Fruit fly (Drosophila melanogaster) whole organism, prepupa: ENCODE results near the gene CG5080.

ENCODE experiments used
- Blimp-1 ChIP-seq: fragments of 200-800 bp; sonication (Bioruptor generic); optimal IDR thresholded peaks from 3 replicates; lab custom pipeline; 2017; ENCODE audit warnings: missing biosample characterization, missing genetic modification characterization, mild to moderate bottlenecking, moderate library complexity, missing genetic modification reagents
- CG11762 ChIP-seq: fragments of 200-800 bp; sonication (Bioruptor generic); optimal IDR thresholded peaks from 3 replicates; lab custom pipeline; 2016; ENCODE audit warnings: missing biosample characterization, missing genetic modification characterization; ENCODE audit not compliant: insufficient read depth
- CG11902 ChIP-seq: fragments of 200-800 bp; sonication (Bioruptor generic); optimal IDR thresholded peaks from 3 replicates; lab custom pipeline; 2016; ENCODE audit warnings: missing biosample characterization, missing genetic modification characterization
- CG1621 ChIP-seq: fragments of 200-800 bp; sonication (Bioruptor generic); optimal IDR thresholded peaks from 3 replicates; lab custom pipeline; 2018; ENCODE audit warnings: missing biosample characterization, mild to moderate bottlenecking, missing genetic modification characterization
- CG16779 ChIP-seq: fragments of 200-800 bp; sonication (Bioruptor generic); optimal IDR thresholded peaks from 3 replicates; lab custom pipeline; 2017; ENCODE audit warnings: missing biosample characterization, mild to moderate bottlenecking, missing genetic modification characterization
- CG3032 ChIP-seq: fragments of 200-800 bp; optimal IDR thresholded peaks from 2 replicates; lab custom pipeline; 2019; ENCODE audit warnings: missing biosample characterization, mild to moderate bottlenecking, missing genetic modification characterization, moderate library complexity
- CG31627 ChIP-seq: fragments of 200-800 bp; sonication (Bioruptor generic); optimal IDR thresholded peaks from 3 replicates; lab custom pipeline; 2016; ENCODE audit warnings: missing biosample characterization, missing genetic modification characterization
- CG3919 ChIP-seq: fragments of 200-800 bp; sonication (Bioruptor generic); optimal IDR thresholded peaks from 3 replicates; lab custom pipeline; 2016; ENCODE audit warnings: missing biosample characterization, missing genetic modification characterization
- CG6163 ChIP-seq: fragments of 200-800 bp; sonication (Bioruptor generic); IDR thresholded peaks from 3 replicates; pipeline ENCODE4 v1.3.6; 2022; ENCODE audit warnings: missing biosample characterization, missing genetic modification characterization
- CG6854 ChIP-seq: fragments of 200-800 bp; sonication (Bioruptor generic); optimal IDR thresholded peaks from 2 replicates; lab custom pipeline; 2017; ENCODE audit warnings: missing biosample characterization, mild to moderate bottlenecking, missing genetic modification characterization
- CG7368 ChIP-seq: fragments of 200-800 bp; sonication (Bioruptor generic); optimal IDR thresholded peaks from 3 replicates; lab custom pipeline; 2016; ENCODE audit warnings: missing biosample characterization, missing genetic modification characterization
- CG8319 ChIP-seq: fragments of 200-800 bp; sonication (Bioruptor generic); optimal IDR thresholded peaks from 3 replicates; lab custom pipeline; 2016; ENCODE audit warnings: missing biosample characterization, missing genetic modification characterization
- CG8632 ChIP-seq: fragments of 200-800 bp; sonication (Bioruptor generic); optimal IDR thresholded peaks from 3 replicates; lab custom pipeline; 2016; ENCODE audit warnings: missing biosample characterization, missing genetic modification characterization
- CG9139 ChIP-seq: fragments of 200-800 bp; sonication (Bioruptor generic); optimal IDR thresholded peaks from 3 replicates; lab custom pipeline; 2017; ENCODE audit warnings: missing biosample characterization, mild to moderate bottlenecking, missing genetic modification characterization
- Eip75B ChIP-seq: fragments of 200-800 bp; sonication (Bioruptor generic); optimal IDR thresholded peaks from 3 replicates; lab custom pipeline; 2016; ENCODE audit warnings: missing biosample characterization, missing genetic modification characterization
- Eip78C ChIP-seq: fragments of 200-800 bp; sonication (Bioruptor generic); peaks from one replicate; lab custom pipeline; 2016; ENCODE audit warnings: missing biosample characterization, missing genetic modification characterization
- Ets21C ChIP-seq: fragments of 200-800 bp; sonication (Bioruptor generic); optimal IDR thresholded peaks from 3 replicates; lab custom pipeline; 2016; ENCODE audit warnings: missing biosample characterization, missing genetic modification characterization
- Ets96B ChIP-seq: fragments of 200-800 bp; optimal IDR thresholded peaks from 2 replicates; lab custom pipeline; 2019; ENCODE audit warnings: missing biosample characterization, mild to moderate bottlenecking, missing genetic modification characterization, moderate library complexity
- Gug ChIP-seq: fragments of 200-800 bp; sonication (Bioruptor generic); IDR thresholded peaks from 2 replicates; pipeline ENCODE4 v1.3.6; 2022; ENCODE audit warnings: missing biosample characterization, missing genetic modification characterization
- Hr38 ChIP-seq: sonication (Bioruptor generic); optimal IDR thresholded peaks from 2 replicates; lab custom pipeline; 2016; ENCODE audit warnings: missing biosample characterization, missing genetic modification characterization
- Hr39 ChIP-seq: fragments of 200-800 bp; sonication (Bioruptor generic); optimal IDR thresholded peaks from 2 replicates; lab custom pipeline; 2016; ENCODE audit warnings: missing biosample characterization, missing genetic modification characterization
- Lpt ChIP-seq: fragments of 200-800 bp; sonication (Bioruptor generic); optimal IDR thresholded peaks from 3 replicates; lab custom pipeline; 2016; ENCODE audit warnings: missing biosample characterization, missing genetic modification characterization
- Met ChIP-seq: fragments of 200-800 bp; sonication (Bioruptor generic); optimal IDR thresholded peaks from 3 replicates; lab custom pipeline; 2016; ENCODE audit warnings: missing biosample characterization, missing genetic modification characterization
- OdsH ChIP-seq: fragments of 200-800 bp; sonication (Bioruptor generic); optimal IDR thresholded peaks from 3 replicates; lab custom pipeline; 2016; ENCODE audit warnings: missing biosample characterization, missing genetic modification characterization
- Smox ChIP-seq: fragments of 200-800 bp; sonication (Bioruptor generic); optimal IDR thresholded peaks from 3 replicates; lab custom pipeline; 2016; ENCODE audit warnings: missing biosample characterization, missing genetic modification characterization
- Sox14 ChIP-seq: fragments of 200-800 bp; sonication (Bioruptor generic); optimal IDR thresholded peaks from 3 replicates; lab custom pipeline; 2016; ENCODE audit warnings: missing biosample characterization, missing genetic modification characterization
- Sox15 ChIP-seq: fragments of 200-800 bp; sonication (Bioruptor generic); optimal IDR thresholded peaks from 3 replicates; lab custom pipeline; 2016; ENCODE audit warnings: missing biosample characterization, missing genetic modification characterization
- cyc ChIP-seq: fragments of 200-800 bp; sonication (Bioruptor generic); optimal IDR thresholded peaks from 3 replicates; lab custom pipeline; 2016; ENCODE audit warnings: missing biosample characterization, missing genetic modification characterization
- dac ChIP-seq: fragments of 200-800 bp; sonication (Bioruptor generic); optimal IDR thresholded peaks from 2 replicates; lab custom pipeline; 2017; ENCODE audit warnings: missing biosample characterization, mild to moderate bottlenecking, missing genetic modification characterization
- eg ChIP-seq: fragments of 200-800 bp; sonication (Bioruptor generic); IDR thresholded peaks from 3 replicates; pipeline ENCODE4 v1.3.6; 2022; ENCODE audit warnings: missing biosample characterization, missing genetic modification characterization
- fd59A ChIP-seq: fragments of 200-800 bp; sonication (Bioruptor generic); optimal IDR thresholded peaks from 2 replicates; lab custom pipeline; 2017; ENCODE audit warnings: missing biosample characterization, mild to moderate bottlenecking, missing genetic modification characterization, missing genetic modification reagents
- fd85E ChIP-seq: fragments of 200-800 bp; sonication (Bioruptor generic); optimal IDR thresholded peaks from 3 replicates; lab custom pipeline; 2016; ENCODE audit warnings: missing biosample characterization, missing genetic modification characterization
- fkh ChIP-seq: fragments of 200-800 bp; sonication (Bioruptor generic); optimal IDR thresholded peaks from 3 replicates; lab custom pipeline; 2017; ENCODE audit warnings: missing biosample characterization, mild to moderate bottlenecking, missing genetic modification characterization, moderate library complexity
- lz ChIP-seq: fragments of 200-800 bp; sonication (Bioruptor generic); optimal IDR thresholded peaks from 3 replicates; lab custom pipeline; 2016; ENCODE audit warnings: missing biosample characterization, missing genetic modification characterization
- net ChIP-seq: fragments of 200-800 bp; sonication (Bioruptor generic); optimal IDR thresholded peaks from 3 replicates; lab custom pipeline; 2016; ENCODE audit warnings: missing biosample characterization, missing genetic modification characterization
- pdm3 ChIP-seq: fragments of 200-800 bp; sonication (Bioruptor generic); optimal IDR thresholded peaks from 3 replicates; lab custom pipeline; 2016; ENCODE audit warnings: missing biosample characterization, missing genetic modification characterization
- spab ChIP-seq: fragments of 200-800 bp; sonication (Bioruptor generic); optimal IDR thresholded peaks from 2 replicates; lab custom pipeline; 2017; ENCODE audit warnings: missing biosample characterization, mild to moderate bottlenecking, missing genetic modification characterization, missing genetic modification reagents
- ss ChIP-seq, 2 experiments: fragments of 200-800 bp; sonication (Bioruptor generic); optimal IDR thresholded peaks; 2 replicates in 1 of 2; 3 replicates in 1 of 2; lab custom pipeline; 2017 to 2018; ENCODE audit warnings: mild to moderate bottlenecking in 2 of 2, missing biosample characterization in 2 of 2, missing genetic modification characterization in 2 of 2, moderate library complexity in 1 of 2
- svp ChIP-seq: fragments of 200-800 bp; sonication (Bioruptor generic); peaks from one replicate; lab custom pipeline; 2016; ENCODE audit warnings: missing biosample characterization, missing genetic modification characterization
- vri ChIP-seq: fragments of 200-800 bp; sonication (Bioruptor generic); optimal IDR thresholded peaks from 3 replicates; lab custom pipeline; 2016; ENCODE audit warnings: missing biosample characterization, mild to moderate bottlenecking, missing genetic modification characterization

Gene CG5080

DNA sequence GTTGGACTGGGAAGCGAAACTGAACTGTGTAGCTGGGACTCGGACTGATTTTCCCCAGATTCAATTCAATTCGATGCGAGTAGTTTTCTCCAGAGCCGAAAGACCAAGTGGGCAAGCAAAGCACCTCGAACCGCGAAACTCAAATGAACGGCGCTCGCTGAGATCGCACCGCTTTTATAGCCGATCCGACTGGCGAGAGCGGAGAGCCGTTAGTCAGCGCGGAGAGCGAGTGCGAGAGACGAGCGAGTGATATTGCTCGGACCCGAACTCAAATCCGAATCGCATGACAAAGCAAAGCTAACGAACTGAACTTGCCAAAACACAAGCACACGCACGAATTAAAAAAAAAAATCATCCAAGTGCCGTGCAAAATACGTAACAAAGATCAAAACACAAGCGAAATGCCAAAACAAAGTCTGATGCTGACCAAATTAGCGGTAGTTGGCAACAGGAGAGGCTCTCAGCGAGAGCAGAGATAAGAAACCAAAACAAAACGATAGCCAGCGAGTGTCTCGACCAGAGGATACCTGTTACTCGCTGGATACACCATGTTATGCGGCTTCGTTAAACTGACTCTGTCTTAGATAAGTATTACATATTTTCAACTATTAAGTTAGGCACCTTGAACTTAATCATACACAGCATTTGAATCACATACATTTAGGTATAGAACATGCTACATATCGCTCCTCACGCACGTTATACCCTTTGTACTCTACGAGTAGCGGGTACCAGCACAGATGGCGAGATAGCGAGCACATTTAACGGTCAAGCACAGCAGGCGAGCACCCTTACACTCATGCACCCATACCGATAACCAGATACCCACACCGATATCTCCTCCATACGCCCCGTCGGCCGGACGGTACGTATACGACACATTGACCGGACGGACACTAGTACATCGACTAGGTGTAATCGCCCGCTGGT lies 44.5 kb downstream of the CG5080 start (continued):
- TF ChIP-seq CG8632 (GFP tag; lab: Kevin White, UChicago) (peak; percentile 70), CG31627 (peak; percentile 81), Met (GFP tag; lab: Kevin White, UChicago) (peak; percentile 81), Hr38 (GFP tag; lab: Kevin White, UChicago) (no peak), pdm3 (GFP tag; lab: Kevin White, UChicago) (peak; percentile 85), ss (GFP tag; optimal IDR thresholded peaks at IDR 0.05; lab: Kevin White, UChicago) (peak in 1 of 2 experiments; percentile 59), Smox (GFP tag; lab: Kevin White, UChicago) (peak; percentile 81), svp (GFP tag; lab: Kevin White, UChicago) (peak; percentile 96), Eip78C (GFP tag; lab: Kevin White, UChicago) (peak; percentile 94), CG16779 (peak; percentile 35), fd85E (peak; percentile 24), eg (GFP tag; lab: Robert Waterston, UW) (peak; percentile 84), Blimp-1 (GFP tag; lab: Kevin White, UChicago) (peak; percentile 2), OdsH (GFP tag; lab: Kevin White, UChicago) (peak; percentile 77), Ets21C (peak; percentile 57), Eip75B (peak; percentile 77), Sox15 (GFP tag; lab: Kevin White, UChicago) (peak; percentile 73), cyc (GFP tag; lab: Kevin White, UChicago) (peak; percentile 73), spab (GFP tag; lab: Kevin White, UChicago) (peak; percentile 61), dac (GFP tag; lab: Kevin White, UChicago) (peak; percentile 47), CG11902 (peak; percentile 67), CG6854 (GFP tag; lab: Kevin White, UChicago) (no peak), lz (peak; percentile 83), vri (peak; percentile 79), fd59A (GFP tag; lab: Kevin White, UChicago) (peak; percentile 37), Sox14 (GFP tag; lab: Kevin White, UChicago) (peak; percentile 87), CG3032 (tag; lab: Kevin White, UChicago) (peak; percentile 48), CG7368 (GFP tag; lab: Kevin White, UChicago) (peak; percentile 69), CG9139 (peak; percentile 9), fkh (GFP tag; lab: Kevin White, UChicago) (peak; percentile 20), CG8319 (GFP tag; lab: Kevin White, UChicago) (peak; percentile 75), CG1621 (tag; lab: Kevin White, UChicago) (peak; percentile 55), Ets96B (tag; lab: Kevin White, UChicago) (peak; percentile 55), CG6163 (GFP tag; lab: Robert Waterston, UW) (peak; percentile 82), net (GFP tag; lab: Kevin White, UChicago) (peak; percentile 84), Lpt (GFP tag; lab: Kevin White, UChicago) (peak; percentile 1), Hr39 (GFP tag; lab: Kevin White, UChicago) (peak; percentile 82), Gug (peak; percentile 70), CG3919 (peak; percentile 71), CG11762 (peak; percentile 70)
- TF ChIP-seq, all 60 proteins: peak for 58

DNA sequence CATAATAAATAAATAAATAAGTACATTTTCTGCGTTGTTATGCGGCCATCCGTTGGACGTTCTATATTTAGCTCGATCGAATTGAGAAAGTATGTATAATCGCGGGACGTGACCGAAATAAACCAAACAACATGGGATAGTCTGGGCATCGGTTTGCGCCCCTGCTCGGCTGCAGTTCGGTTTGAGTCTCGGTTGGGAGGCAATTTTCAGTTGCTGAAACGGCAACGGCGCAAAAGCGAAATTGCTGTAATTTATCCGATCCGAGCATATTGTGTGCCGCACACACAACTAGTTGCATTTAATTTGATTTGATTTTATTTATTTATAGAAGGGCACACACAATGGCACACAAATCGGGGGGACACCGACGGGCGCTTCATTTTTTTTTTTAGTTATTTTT lies 45.5 kb downstream of the CG5080 start:
- TF ChIP-seq spab (GFP tag; lab: Kevin White, UChicago) (no peak), CG31627 (no peak), Eip78C (GFP tag; lab: Kevin White, UChicago) (peak; percentile 14), fd85E (no peak), CG3919 (no peak), svp (GFP tag; lab: Kevin White, UChicago) (peak; percentile 61), CG16779 (no peak), ss (GFP tag; optimal IDR thresholded peaks at IDR 0.05; lab: Kevin White, UChicago) (no peak), eg (GFP tag; lab: Robert Waterston, UW) (peak; percentile 31; the same call in 2 of the 3 replicates)
